Fruit fly (Drosophila melanogaster) whole organism, adult: ENCODE results near the gene Msp300.
A peak's percentile ranks its signal among the peaks of the same experiment; 100 is the strongest.

Experiments
- CG11617 ChIP-seq: fragments of 200-800 bp; sonication (Bioruptor generic); optimal IDR thresholded peaks from 2 replicates; lab custom pipeline; 2017; ENCODE audit warnings: mild to moderate bottlenecking, missing biosample characterization, missing genetic modification reagents, missing genetic modification characterization
- CG12768 ChIP-seq: fragments of 200-800 bp; sonication (Bioruptor generic); optimal IDR thresholded peaks from 2 replicates; lab custom pipeline; 2017; ENCODE audit warnings: missing biosample characterization, missing genetic modification characterization, mild to moderate bottlenecking, moderate library complexity, missing genetic modification reagents
- CG14711 ChIP-seq: fragments of 200-800 bp; sonication (Bioruptor generic); optimal IDR thresholded peaks from 2 replicates; lab custom pipeline; 2018; ENCODE audit warnings: missing biosample characterization, mild to moderate bottlenecking, missing genetic modification characterization, moderate library complexity
- CG1620 ChIP-seq: fragments of 200-800 bp; sonication (Bioruptor generic); optimal IDR thresholded peaks from 2 replicates; lab custom pipeline; 2016; ENCODE audit warnings: missing biosample characterization, missing genetic modification characterization
- CG33017 ChIP-seq: fragments of 200-800 bp; sonication (Bioruptor generic); optimal IDR thresholded peaks from 2 replicates; lab custom pipeline; 2018; ENCODE audit warnings: missing biosample characterization, mild to moderate bottlenecking, missing genetic modification characterization, moderate library complexity
- CG5204 ChIP-seq: fragments of 200-800 bp; sonication (Bioruptor generic); optimal IDR thresholded peaks from 2 replicates; lab custom pipeline; 2016; ENCODE audit warnings: missing biosample characterization, missing genetic modification characterization
- CG7045 ChIP-seq: fragments of 200-800 bp; sonication (Bioruptor generic); optimal IDR thresholded peaks from 2 replicates; lab custom pipeline; 2017; ENCODE audit warnings: missing biosample characterization, mild to moderate bottlenecking, missing genetic modification characterization
- CG7101 ChIP-seq: fragments of 200-800 bp; sonication (Bioruptor generic); optimal IDR thresholded peaks from 2 replicates; lab custom pipeline; 2018; ENCODE audit warnings: missing biosample characterization, mild to moderate bottlenecking, missing genetic modification characterization, moderate library complexity
- Clk ChIP-seq: fragments of 200-800 bp; sonication (Bioruptor generic); optimal IDR thresholded peaks from 2 replicates; lab custom pipeline; 2017; ENCODE audit warnings: missing biosample characterization, missing genetic modification characterization
- Crg-1 ChIP-seq: fragments of 200-800 bp; sonication (Bioruptor generic); optimal IDR thresholded peaks from 2 replicates; lab custom pipeline; 2016; ENCODE audit warnings: missing biosample characterization, missing genetic modification characterization
- Hr96 ChIP-seq: fragments of 200-800 bp; sonication (Bioruptor generic); optimal IDR thresholded peaks from 2 replicates; lab custom pipeline; 2016; ENCODE audit warnings: missing biosample characterization, missing genetic modification characterization
- Mnt ChIP-seq: fragments of 200-800 bp; sonication (Bioruptor generic); optimal IDR thresholded peaks from 2 replicates; lab custom pipeline; 2016; ENCODE audit warnings: missing biosample characterization, mild to moderate bottlenecking, missing genetic modification characterization
- bab1 ChIP-seq: fragments of 200-800 bp; sonication (Bioruptor generic); optimal IDR thresholded peaks from 3 replicates; lab custom pipeline; 2019; ENCODE audit warnings: missing biosample characterization, mild to moderate bottlenecking, missing genetic modification characterization, moderate library complexity
- cic ChIP-seq: fragments of 200-800 bp; sonication (Bioruptor generic); optimal IDR thresholded peaks from 2 replicates; lab custom pipeline; 2017; ENCODE audit warnings: missing biosample characterization, mild to moderate bottlenecking, missing genetic modification characterization, moderate library complexity
- cnc ChIP-seq, 2 experiments: fragments of >200 bp; optimal IDR thresholded peaks; 2 replicates each; lab custom pipeline; 2017
- kay ChIP-seq: fragments of 200-800 bp; sonication (Bioruptor generic); peaks from one replicate; lab custom pipeline; 2016; ENCODE audit warnings: missing biosample characterization, missing genetic modification characterization, borderline replicate concordance
- ovo ChIP-seq: fragments of 200-800 bp; sonication (Bioruptor generic); optimal IDR thresholded peaks from 2 replicates; lab custom pipeline; 2016; ENCODE audit warnings: missing biosample characterization, missing genetic modification characterization
- pad ChIP-seq: fragments of 200-800 bp; sonication (Bioruptor generic); optimal IDR thresholded peaks from 3 replicates; lab custom pipeline; 2017; ENCODE audit warnings: missing biosample characterization, missing genetic modification characterization, mild to moderate bottlenecking, moderate library complexity, missing genetic modification reagents
- tj ChIP-seq: fragments of 200-800 bp; sonication (Bioruptor generic); optimal IDR thresholded peaks from 3 replicates; lab custom pipeline; 2017; ENCODE audit warnings: missing biosample characterization, mild to moderate bottlenecking, missing genetic modification characterization, moderate library complexity
- toe ChIP-seq: fragments of 200-800 bp; sonication (Bioruptor generic); optimal IDR thresholded peaks from 2 replicates; lab custom pipeline; 2016; ENCODE audit warnings: missing biosample characterization, missing genetic modification characterization

Msp300 gene

dm6 chr2L:5147188-5147855 is 46.6 kb downstream of the Msp300 start:
- TF ChIP-seq Clk = no peak
- no peak for TF ChIP-seq kay (GFP tag; lab: Kevin White, UChicago)
- no peak for TF ChIP-seq CG1620 (GFP tag; lab: Kevin White, UChicago)
- TF ChIP-seq CG12768 (GFP tag; lab: Kevin White, UChicago) = no peak
- no peak for TF ChIP-seq Crg-1 (GFP tag; lab: Kevin White, UChicago)
- no peak for TF ChIP-seq pad (GFP tag; lab: Kevin White, UChicago)
- no peak for TF ChIP-seq Hr96
- TF ChIP-seq bab1 (GFP tag; lab: Kevin White, UChicago) = no peak

- TF ChIP-seq CG14711 (tag; lab: Kevin White, UChicago) = no peak
- no peak for TF ChIP-seq CG12768 (GFP tag; lab: Kevin White, UChicago)
- TF ChIP-seq kay (GFP tag; lab: Kevin White, UChicago) = peak; percentile 84
- TF ChIP-seq bab1 (GFP tag; lab: Kevin White, UChicago) = no peak
- TF ChIP-seq Mnt (GFP tag; lab: Kevin White, UChicago) = no peak
Measured at dm6 chr2L:5147876-5148275, 47.2 kb downstream of the Msp300 start.

dm6 chr2L:5149630-5150255 is 49.1 kb downstream of the Msp300 start:
- TF ChIP-seq CG11617 (GFP tag; lab: Kevin White, UChicago) (peak; percentile 16), cic (GFP tag; lab: Kevin White, UChicago) (no peak), kay (GFP tag; lab: Kevin White, UChicago) (peak; percentile 67), CG7101 (tag; lab: Kevin White, UChicago) (peak; percentile 31), CG7045 (GFP tag; lab: Kevin White, UChicago) (no peak)

dm6 chr2L:5151324-5151821 is 50.7 kb downstream of the Msp300 start:
- TF ChIP-seq Mnt (GFP tag; lab: Kevin White, UChicago) = no peak
- TF ChIP-seq CG11617 (GFP tag; lab: Kevin White, UChicago) = no peak
- no peak for TF ChIP-seq tj (GFP tag; lab: Kevin White, UChicago)
- TF ChIP-seq CG33017 (tag; lab: Kevin White, UChicago) = no peak
- peak; percentile 56 for TF ChIP-seq kay (GFP tag; lab: Kevin White, UChicago)
- TF ChIP-seq Crg-1 (GFP tag; lab: Kevin White, UChicago) = no peak
- no peak for TF ChIP-seq Hr96
- no peak for TF ChIP-seq Clk
- TF ChIP-seq cnc (optimal IDR thresholded peaks at IDR 0.05; lab: Kevin White, UChicago) = no peak
- TF ChIP-seq CG7045 (GFP tag; lab: Kevin White, UChicago) = no peak
- TF ChIP-seq CG7101 (tag; lab: Kevin White, UChicago) = no peak
- no peak for TF ChIP-seq CG1620 (GFP tag; lab: Kevin White, UChicago)
- TF ChIP-seq ovo (GFP tag; lab: Kevin White, UChicago) = no peak
- TF ChIP-seq CG14711 (tag; lab: Kevin White, UChicago) = no peak
- peak; percentile 18 for TF ChIP-seq bab1 (GFP tag; lab: Kevin White, UChicago)
- peak; percentile 39 for TF ChIP-seq CG12768 (GFP tag; lab: Kevin White, UChicago)
- no peak for TF ChIP-seq CG5204 (GFP tag; lab: Kevin White, UChicago)
- TF ChIP-seq cic (GFP tag; lab: Kevin White, UChicago) = no peak

dm6 chr2L:5153053-5153452 is 52.4 kb downstream of the Msp300 start:
- no peak for TF ChIP-seq Crg-1 (GFP tag; lab: Kevin White, UChicago)
- no peak for TF ChIP-seq CG7045 (GFP tag; lab: Kevin White, UChicago)
- no peak for TF ChIP-seq cic (GFP tag; lab: Kevin White, UChicago)
- TF ChIP-seq Hr96 = no peak
- TF ChIP-seq cnc (optimal IDR thresholded peaks at IDR 0.05; lab: Kevin White, UChicago) = no peak
- TF ChIP-seq tj (GFP tag; lab: Kevin White, UChicago) = no peak
- TF ChIP-seq CG14711 (tag; lab: Kevin White, UChicago) = no peak
- TF ChIP-seq bab1 (GFP tag; lab: Kevin White, UChicago) = no peak
- no peak for TF ChIP-seq CG33017 (tag; lab: Kevin White, UChicago)
- TF ChIP-seq CG7101 (tag; lab: Kevin White, UChicago) = no peak
- no peak for TF ChIP-seq pad (GFP tag; lab: Kevin White, UChicago)

- no peak for TF ChIP-seq CG11617 (GFP tag; lab: Kevin White, UChicago)
- no peak for TF ChIP-seq kay (GFP tag; lab: Kevin White, UChicago)
- TF ChIP-seq CG1620 (GFP tag; lab: Kevin White, UChicago) = no peak
- TF ChIP-seq ovo (GFP tag; lab: Kevin White, UChicago) = no peak
- TF ChIP-seq CG7101 (tag; lab: Kevin White, UChicago) = no peak
- TF ChIP-seq CG12768 (GFP tag; lab: Kevin White, UChicago) = no peak
- no peak for TF ChIP-seq CG14711 (tag; lab: Kevin White, UChicago)
- TF ChIP-seq Mnt (GFP tag; lab: Kevin White, UChicago) = no peak
- no peak for TF ChIP-seq cnc (optimal IDR thresholded peaks at IDR 0.05; lab: Kevin White, UChicago)
- TF ChIP-seq pad (GFP tag; lab: Kevin White, UChicago) = no peak
- no peak for TF ChIP-seq Clk
- TF ChIP-seq toe (GFP tag; lab: Kevin White, UChicago) = no peak
- no peak for TF ChIP-seq bab1 (GFP tag; lab: Kevin White, UChicago)
- TF ChIP-seq CG33017 (tag; lab: Kevin White, UChicago) = no peak
- no peak for TF ChIP-seq Crg-1 (GFP tag; lab: Kevin White, UChicago)
- no peak for TF ChIP-seq CG5204 (GFP tag; lab: Kevin White, UChicago)
Measured at dm6 chr2L:5186543-5186942, 85.9 kb downstream of the Msp300 start.
